Fruit fly (Drosophila melanogaster) whole organism, embryonic: ENCODE measurements around the gene Dyrk2.
A peak's percentile ranks its signal among the peaks of the same experiment; 100 is the strongest.

Source experiments
- Atf-2 ChIP-seq: fragments of 200-800 bp; sonication (Bioruptor generic); optimal IDR thresholded peaks from 2 replicates; lab custom pipeline; 2016; ENCODE audit warnings: missing biosample characterization, missing genetic modification characterization
- Awh ChIP-seq: fragments of 200-800 bp; sonication (Bioruptor generic); IDR thresholded peaks from 2 replicates; pipeline ENCODE4, ENCODE4 v1.3.6; 2022; ENCODE audit warnings: missing biosample characterization, missing genetic modification characterization
- Blimp-1 ChIP-seq: fragments of 200-800 bp; sonication (Bioruptor generic); optimal IDR thresholded peaks from 3 replicates; lab custom pipeline; 2018; ENCODE audit warnings: missing biosample characterization, missing genetic modification characterization, mild to moderate bottlenecking, moderate library complexity, missing genetic modification reagents
- BtbVII ChIP-seq: fragments of 200-800 bp; sonication (Bioruptor generic); optimal IDR thresholded peaks from 3 replicates; lab custom pipeline; 2017; ENCODE audit warnings: missing biosample characterization, mild to moderate bottlenecking, missing genetic modification characterization
- CG10366 ChIP-seq: fragments of 200-800 bp; sonication (Bioruptor generic); IDR thresholded peaks from 2 replicates; pipeline ENCODE4 v1.3.6; 2022; ENCODE audit warnings: missing biosample characterization, missing genetic modification characterization
- CG10431 ChIP-seq: fragments of 200-800 bp; sonication (Bioruptor generic); optimal IDR thresholded peaks from 3 replicates; lab custom pipeline; 2018; ENCODE audit warnings: missing biosample characterization, mild to moderate bottlenecking, missing genetic modification characterization
- CG10654 ChIP-seq: fragments of 200-800 bp; sonication (Bioruptor generic); optimal IDR thresholded peaks from 2 replicates; lab custom pipeline; 2016; ENCODE audit warnings: missing biosample characterization, missing genetic modification characterization
- CG11504 ChIP-seq: fragments of 200-800 bp; sonication (Bioruptor generic); optimal IDR thresholded peaks from 3 replicates; lab custom pipeline; 2019; ENCODE audit warnings: missing biosample characterization, mild to moderate bottlenecking, missing genetic modification characterization, moderate library complexity
- CG12659 ChIP-seq: fragments of 200-800 bp; sonication (Bioruptor generic); optimal IDR thresholded peaks from 3 replicates; lab custom pipeline; 2017; ENCODE audit warnings: mild to moderate bottlenecking, missing biosample characterization, missing genetic modification reagents, missing genetic modification characterization
- CG1603 ChIP-seq: fragments of 200-800 bp; sonication (Bioruptor generic); optimal IDR thresholded peaks from 2 replicates; lab custom pipeline; 2019; ENCODE audit warnings: missing biosample characterization, mild to moderate bottlenecking, missing genetic modification characterization, moderate library complexity
- CG17186 ChIP-seq: fragments of 200-800 bp; sonication (Bioruptor generic); optimal IDR thresholded peaks from 3 replicates; lab custom pipeline; 2017; ENCODE audit warnings: missing biosample characterization, missing genetic modification reagents, missing genetic modification characterization
- CG17802 ChIP-seq: fragments of 200-800 bp; sonication (Bioruptor generic); optimal IDR thresholded peaks from 2 replicates; lab custom pipeline; 2018; ENCODE audit warnings: missing biosample characterization, mild to moderate bottlenecking, missing genetic modification characterization, moderate library complexity
- CG18476 ChIP-seq: fragments of 200-800 bp; sonication (Bioruptor generic); optimal IDR thresholded peaks from 2 replicates; lab custom pipeline; 2016; ENCODE audit warnings: missing biosample characterization, mild to moderate bottlenecking, missing genetic modification characterization
- CG3163 ChIP-seq: fragments of 200-800 bp; sonication (Bioruptor generic); optimal IDR thresholded peaks from 3 replicates; lab custom pipeline; 2016; ENCODE audit warnings: missing biosample characterization, missing genetic modification characterization
- CG32767 ChIP-seq: fragments of 200-800 bp; sonication (Bioruptor generic); IDR thresholded peaks from 2 replicates; pipeline ENCODE4 v1.3.6; 2022; ENCODE audit warnings: missing biosample characterization, missing genetic modification characterization
- CG8478 ChIP-seq: fragments of >200 bp; optimal IDR thresholded peaks from 2 replicates; lab custom pipeline; 2018
- CG9215 ChIP-seq: fragments of 200-800 bp; sonication (Bioruptor generic); IDR thresholded peaks from 2 replicates; pipeline ENCODE4 v1.3.6; 2022; ENCODE audit warnings: missing biosample characterization, missing genetic modification characterization
- D19A ChIP-seq: fragments of 200-800 bp; optimal IDR thresholded peaks from 3 replicates; lab custom pipeline; 2019; ENCODE audit warnings: missing biosample characterization, mild to moderate bottlenecking, missing genetic modification characterization, moderate library complexity
- Dek ChIP-seq: fragments of 200-800 bp; sonication (Bioruptor generic); optimal IDR thresholded peaks from 3 replicates; lab custom pipeline; 2019; ENCODE audit warnings: missing biosample characterization, mild to moderate bottlenecking, missing genetic modification characterization, moderate library complexity
- H15 ChIP-seq: fragments of 200-800 bp; sonication (Bioruptor generic); IDR thresholded peaks from 3 replicates; pipeline ENCODE4 v1.3.6; 2022; ENCODE audit warnings: missing biosample characterization, missing genetic modification characterization
- Lpt ChIP-seq: fragments of >200 bp; optimal IDR thresholded peaks from 2 replicates; lab custom pipeline; 2018; ENCODE audit warnings: missing biosample characterization, missing genetic modification characterization
- Neu2 ChIP-seq: fragments of 200-800 bp; sonication (Bioruptor generic); optimal IDR thresholded peaks from 3 replicates; lab custom pipeline; 2016; ENCODE audit warnings: missing biosample characterization, missing genetic modification characterization, borderline replicate concordance
- Scr ChIP-seq: fragments of 200-800 bp; sonication (Bioruptor generic); IDR thresholded peaks from 2 replicates; pipeline ENCODE4 v1.3.6; 2022; ENCODE audit warnings: missing biosample characterization, missing genetic modification characterization; ENCODE audit not compliant: partially characterized antibody
- Sry-δ ChIP-seq: fragments of 200-800 bp; sonication (Bioruptor generic); optimal IDR thresholded peaks from 2 replicates; lab custom pipeline; 2016; ENCODE audit warnings: missing biosample characterization, missing genetic modification characterization
- Trl ChIP-seq, 3 experiments: fragments of >200 bp in 2 of 3; fragments of 200-800 bp in 1 of 3; sonication (Bioruptor generic) in 1 of 3; optimal IDR thresholded peaks; 2 replicates in 1 of 3; 3 replicates in 2 of 3; lab custom pipeline; 2016 to 2017; ENCODE audit warnings: missing biosample characterization in 1 of 3, missing genetic modification characterization in 1 of 3
- Xbp1 ChIP-seq: fragments of 200-800 bp; sonication (Bioruptor generic); optimal IDR thresholded peaks from 3 replicates; lab custom pipeline; 2016; ENCODE audit warnings: missing biosample characterization, mild to moderate bottlenecking, missing genetic modification characterization
- Xrp1 ChIP-seq: fragments of 200-800 bp; sonication (Bioruptor generic); IDR thresholded peaks from 2 replicates; pipeline ENCODE4 v1.3.6; 2022; ENCODE audit warnings: missing biosample characterization, missing genetic modification characterization
- bbx ChIP-seq: fragments of 200-800 bp; sonication (Bioruptor generic); IDR thresholded peaks from 2 replicates; pipeline ENCODE4 v1.3.6; 2022; ENCODE audit warnings: missing biosample characterization, missing genetic modification characterization; ENCODE audit not compliant: partially characterized antibody
- chinmo ChIP-seq: fragments of 200-800 bp; sonication (Bioruptor generic); IDR thresholded peaks from 4 replicates; pipeline ENCODE4 v1.3.6; 2022; ENCODE audit warnings: missing biosample characterization, missing genetic modification characterization; ENCODE audit not compliant: partially characterized antibody
- nerfin-2 ChIP-seq: fragments of 200-800 bp; sonication (Bioruptor generic); IDR thresholded peaks from 2 replicates; pipeline ENCODE4 v1.3.6; 2022; ENCODE audit warnings: missing biosample characterization, missing genetic modification characterization; ENCODE audit not compliant: partially characterized antibody
- nom ChIP-seq: fragments of 200-800 bp; sonication (Bioruptor generic); optimal IDR thresholded peaks from 2 replicates; lab custom pipeline; 2017; ENCODE audit warnings: missing biosample characterization, missing genetic modification characterization, mild to moderate bottlenecking, moderate library complexity, missing genetic modification reagents
- oc ChIP-seq: fragments of 200-800 bp; sonication (Bioruptor generic); optimal IDR thresholded peaks from 2 replicates; lab custom pipeline; 2018; ENCODE audit warnings: missing biosample characterization, mild to moderate bottlenecking, missing genetic modification characterization, moderate library complexity
- pb ChIP-seq: fragments of 200-800 bp; sonication (Bioruptor generic); optimal IDR thresholded peaks from 3 replicates; lab custom pipeline; 2016; ENCODE audit warnings: missing biosample characterization, missing genetic modification characterization
- slou ChIP-seq: fragments of 200-800 bp; sonication (Bioruptor generic); optimal IDR thresholded peaks from 3 replicates; lab custom pipeline; 2016; ENCODE audit warnings: missing biosample characterization, missing genetic modification characterization
- vvl ChIP-seq: fragments of 200-800 bp; sonication (Bioruptor generic); IDR thresholded peaks from 2 replicates; pipeline ENCODE4 v1.3.6; 2022; ENCODE audit warnings: missing biosample characterization, missing genetic modification characterization
- wor ChIP-seq: fragments of 200-800 bp; sonication (Bioruptor generic); IDR thresholded peaks from 2 replicates; pipeline ENCODE4 v1.3.6; 2022; ENCODE audit warnings: missing biosample characterization, missing genetic modification characterization

Gene Dyrk2

dm6 chr2L:14180553-14180952 lies 53.4 kb downstream of the Dyrk2 start, which contains the start of gene CG43333:
Gene CG43333, minus strand, starts transcription at chr2L:14180686.
- TF ChIP-seq vvl (peak; percentile 52; the same call in 1 of the 2 replicates), slou (GFP tag; lab: Kevin White, UChicago) (no peak), Trl (optimal IDR thresholded peaks at IDR 0.05; lab: Kevin White, UChicago) (peak in 1 of 2 experiments; percentile 22), Trl (GFP tag; optimal IDR thresholded peaks at IDR 0.05; lab: Kevin White, UChicago) (no peak), CG11504 (tag; lab: Kevin White, UChicago) (peak; percentile 98), H15 (no peak), oc (tag; lab: Kevin White, UChicago) (peak; percentile 16), CG10431 (GFP tag; lab: Kevin White, UChicago) (no peak), CG32767 (GFP tag; lab: Robert Waterston, UW) (no peak), CG3163 (peak; percentile 66), CG12659 (GFP tag; lab: Kevin White, UChicago) (no peak), Awh (0 out of 2 replicates have a peak, but pooled peaks have one; percentile 19), CG9215 (no peak), CG1603 (tag; lab: Kevin White, UChicago) (no peak), CG10366 (GFP tag; lab: Robert Waterston, UW) (no peak), Dek (tag; lab: Kevin White, UChicago) (no peak), bbx (GFP tag; lab: Robert Waterston, UW) (no peak; the same call in 1 of the 2 replicates), Xrp1 (no peak), CG18476 (no peak), CG17802 (tag; lab: Kevin White, UChicago) (no peak), Scr (no peak), D19A (tag; lab: Kevin White, UChicago) (no peak), Neu2 (GFP tag; lab: Kevin White, UChicago) (no peak), CG8478 (lab: Kevin White, UChicago) (no peak), wor (no peak), Atf-2 (GFP tag; lab: Kevin White, UChicago) (no peak), pb (GFP tag; lab: Kevin White, UChicago) (no peak), BtbVII (GFP tag; lab: Kevin White, UChicago) (no peak), chinmo (GFP tag; lab: Robert Waterston, UW) (0 out of 4 replicates have a peak, but pooled peaks have one; percentile 40), Sry-δ (GFP tag; lab: Kevin White, UChicago) (no peak), nerfin-2 (GFP tag; lab: Robert Waterston, UW) (no peak), CG10654 (GFP tag; lab: Kevin White, UChicago) (no peak), Blimp-1 (peak; percentile 47), Xbp1 (GFP tag; lab: Kevin White, UChicago) (no peak)

- TF ChIP-seq Blimp-1 (peak; percentile 92), Lpt (no peak)
These were observed 54.5 kb downstream of the Dyrk2 start for dm6 chr2L:14179409-14179808.

dm6 chr2L:14177407-14177987 lies 56.4 kb downstream of the Dyrk2 start:
- TF ChIP-seq nom (GFP tag; lab: Kevin White, UChicago) = peak; percentile 67
- no peak for TF ChIP-seq CG17186 (GFP tag; lab: Kevin White, UChicago)
- TF ChIP-seq Awh = 0 out of 2 replicates have a peak, but pooled peaks have one; percentile 33
- peak; percentile 67 for TF ChIP-seq Blimp-1
